Fruit fly (Drosophila melanogaster) whole organism: ENCODE data around the gene Alp10.

Source experiments
- EcR ChIP-seq, 2 experiments: fragments of >200 bp; optimal IDR thresholded peaks; 2 replicates each; lab custom pipeline; 2017; ENCODE audit warnings: missing biosample characterization in 2 of 2, missing genetic modification characterization in 2 of 2, missing genetic modification reagents in 2 of 2
- usp ChIP-seq: fragments of >200 bp; optimal IDR thresholded peaks from 2 replicates; lab custom pipeline; 2017; ENCODE audit warnings: missing biosample characterization, missing genetic modification characterization, mixed read lengths

DNA sequence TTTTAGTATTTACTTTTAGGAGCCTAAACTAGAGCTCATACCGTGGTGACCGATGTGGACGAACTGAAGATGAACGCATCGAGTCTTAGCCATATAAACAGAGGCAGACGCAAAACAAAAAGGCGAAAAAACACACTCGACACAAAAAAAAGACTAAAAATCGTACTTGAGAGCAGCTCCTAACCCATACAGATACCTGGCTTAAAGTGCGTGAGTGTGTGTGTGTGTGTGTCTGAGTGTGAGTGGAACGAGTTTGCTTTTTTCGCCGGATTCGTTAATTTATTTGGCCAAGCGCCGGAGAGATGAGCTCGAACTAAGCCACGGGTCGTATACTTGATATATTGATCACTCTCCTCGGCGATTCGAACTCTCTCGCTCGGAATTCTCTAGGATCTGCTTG lies 44.0 kb downstream of the Alp10 start, which contains the start of gene frm:
- TF ChIP-seq usp (no peak), EcR (GFP tag; optimal IDR thresholded peaks at IDR 0.05; lab: Kevin White, UChicago) (no peak)
